Worm (Caenorhabditis elegans) whole organism, young adult: ENCODE data around the gene srbc-9.

Experiments used
- B0019.2 ChIP-seq: fragments of 200-800 bp; sonication (Bioruptor generic); conservative IDR thresholded peaks from 2 replicates; pipeline ENCODE4 v1.3.6; 2022; ENCODE audit warnings: missing genetic modification reagents, missing genetic modification characterization, missing compliant biosample characterization
- D2030.7 ChIP-seq: fragments of 200-800 bp; sonication (Bioruptor generic); IDR thresholded peaks from 2 replicates; pipeline ENCODE4 v1.3.6; 2022; ENCODE audit warnings: missing genetic modification reagents, missing genetic modification characterization, missing compliant biosample characterization
- F23B12.7 ChIP-seq: sonication (generic microtip); optimal IDR thresholded peaks from 2 replicates; lab custom pipeline; 2017; ENCODE audit warnings: missing genetic modification characterization, mild to moderate bottlenecking, missing compliant biosample characterization, antibody characterized with exemption, moderate library complexity; ENCODE audit not compliant: insufficient read depth
- F49E8.2 ChIP-seq: sonication (generic microtip); optimal IDR thresholded peaks from 3 replicates; lab custom pipeline; 2017; ENCODE audit warnings: missing genetic modification characterization, mild to moderate bottlenecking, missing compliant biosample characterization, antibody characterized with exemption, moderate library complexity; ENCODE audit not compliant: insufficient read depth
- T26A5.8 ChIP-seq: sonication (generic microtip); optimal IDR thresholded peaks from 2 replicates; lab custom pipeline; 2016; ENCODE audit warnings: missing genetic modification characterization, missing compliant biosample characterization
- Y53G8AR.9 ChIP-seq: fragments of 200-800 bp; sonication (Bioruptor generic); conservative IDR thresholded peaks from 2 replicates; pipeline ENCODE4 v1.3.6; 2022; ENCODE audit warnings: missing genetic modification reagents, missing genetic modification characterization, missing compliant biosample characterization
- Y67H2A.10 ChIP-seq: fragments of 200-800 bp; sonication (Bioruptor generic); conservative IDR thresholded peaks from 2 replicates; pipeline ENCODE4 v1.3.6; 2022; ENCODE audit warnings: missing genetic modification reagents, missing genetic modification characterization, missing compliant biosample characterization
- atf-7 ChIP-seq: sonication (generic microtip); optimal IDR thresholded peaks from 2 replicates; lab custom pipeline; 2017; ENCODE audit warnings: mild to moderate bottlenecking, missing genetic modification characterization, missing compliant biosample characterization
- athp-1 ChIP-seq: sonication (generic microtip); optimal IDR thresholded peaks from 2 replicates; lab custom pipeline; 2017; ENCODE audit warnings: mild to moderate bottlenecking, missing genetic modification characterization, missing compliant biosample characterization
- attf-3 ChIP-seq: fragments of 200-800 bp; sonication (Bioruptor generic); conservative IDR thresholded peaks from 2 replicates; pipeline ENCODE4 v1.3.6; 2022; ENCODE audit warnings: missing genetic modification reagents, missing genetic modification characterization, missing compliant biosample characterization
- attf-6 ChIP-seq: fragments of 200-800 bp; sonication (Bioruptor generic); IDR thresholded peaks from 2 replicates; pipeline ENCODE4 v1.3.6; 2022; ENCODE audit warnings: missing genetic modification reagents, missing genetic modification characterization, missing compliant biosample characterization
- bed-1 ChIP-seq: fragments of 200-800 bp; sonication (Bioruptor generic); IDR thresholded peaks from 2 replicates; pipeline ENCODE4 v1.3.6; 2022; ENCODE audit warnings: missing genetic modification reagents, missing genetic modification characterization, missing compliant biosample characterization
- cebp-1 ChIP-seq, 2 experiments: fragments of 200-800 bp in 1 of 2; sonication (Bioruptor generic) in 1 of 2; sonication (generic microtip) in 1 of 2; IDR thresholded peaks in 1 of 2; optimal IDR thresholded peaks in 1 of 2; 2 replicates each; pipeline versions ENCODE4 v1.3.6 to Lab custom; 2017 to 2022; ENCODE audit warnings: missing compliant biosample characterization in 2 of 2, missing genetic modification characterization in 2 of 2, mild to moderate bottlenecking in 1 of 2, missing genetic modification reagents in 1 of 2, moderate library complexity in 1 of 2
- ceh-79 ChIP-seq: sonication (generic microtip); optimal IDR thresholded peaks from 2 replicates; lab custom pipeline; 2017; ENCODE audit warnings: mild to moderate bottlenecking, missing genetic modification characterization, missing compliant biosample characterization
- chd-7 ChIP-seq: sonication (generic microtip); optimal IDR thresholded peaks from 2 replicates; lab custom pipeline; 2016; ENCODE audit warnings: mild to moderate bottlenecking, missing genetic modification characterization, moderate library complexity, missing compliant biosample characterization
- die-1 ChIP-seq: sonication (generic microtip); optimal IDR thresholded peaks from 2 replicates; lab custom pipeline; 2016; ENCODE audit warnings: missing genotype, mild to moderate bottlenecking, missing genetic modification characterization, missing compliant biosample characterization
- dpl-1 ChIP-seq: fragments of 150-350 bp; optimal IDR thresholded peaks from 2 replicates; lab custom pipeline; 2014; ENCODE audit warnings: missing biosample characterization, missing genetic modification reagents, missing genetic modification characterization
- efl-1 ChIP-seq: fragments of 150-350 bp; optimal IDR thresholded peaks from 2 replicates; lab custom pipeline; 2014; ENCODE audit warnings: missing biosample characterization, missing genetic modification reagents, missing genetic modification characterization
- ekl-4 ChIP-seq: fragments of 200-800 bp; sonication (Bioruptor generic); IDR thresholded peaks from 2 replicates; pipeline ENCODE4 v1.3.6; 2022; ENCODE audit warnings: missing genetic modification reagents, missing genetic modification characterization, missing compliant biosample characterization
- gei-17 ChIP-seq: fragments of 200-800 bp; sonication (Bioruptor generic); optimal IDR thresholded peaks from 2 replicates; lab custom pipeline; 2018; ENCODE audit warnings: mild to moderate bottlenecking, missing genetic modification characterization, missing compliant biosample characterization
- hrde-1 ChIP-seq: sonication (generic microtip); optimal IDR thresholded peaks from 2 replicates; lab custom pipeline; 2016; ENCODE audit warnings: missing genetic modification characterization, mild to moderate bottlenecking, missing compliant biosample characterization, moderate library complexity, missing genotype, missing genetic modification reagents, borderline replicate concordance
- hsf-1 ChIP-seq: fragments of 200-800 bp; sonication (Bioruptor generic); IDR thresholded peaks from 2 replicates; pipeline ENCODE4 v1.3.6; 2022; ENCODE audit warnings: missing genetic modification reagents, missing genetic modification characterization, missing compliant biosample characterization
- lag-1 ChIP-seq: fragments of 200-800 bp; sonication (Bioruptor generic); IDR thresholded peaks from 2 replicates; pipeline ENCODE4 v1.3.6; 2022; ENCODE audit warnings: missing genetic modification reagents, missing genetic modification characterization, missing compliant biosample characterization
- lin-26 ChIP-seq: fragments of 200-800 bp; sonication (Bioruptor generic); IDR thresholded peaks from 2 replicates; pipeline ENCODE4 v1.3.6; 2022; ENCODE audit warnings: missing genetic modification reagents, missing genetic modification characterization, missing compliant biosample characterization
- lin-35 ChIP-seq, 3 experiments: fragments of 150-350 bp in 2 of 3; sonication (generic microtip) in 1 of 3; optimal IDR thresholded peaks; 2 replicates each; lab custom pipeline; 2014 to 2018; ENCODE audit warnings: missing biosample characterization in 3 of 3, missing genetic modification characterization in 3 of 3, missing genetic modification reagents in 3 of 3
- lin-54 ChIP-seq: fragments of 200-800 bp; sonication (Bioruptor generic); optimal IDR thresholded peaks from 2 replicates; lab custom pipeline; 2018; ENCODE audit warnings: mild to moderate bottlenecking, missing genetic modification characterization, missing compliant biosample characterization
- lir-1 ChIP-seq: fragments of 200-800 bp; sonication (Bioruptor generic); conservative IDR thresholded peaks from 2 replicates; pipeline ENCODE4 v1.3.6; 2022; ENCODE audit warnings: missing genetic modification reagents, missing genetic modification characterization, missing compliant biosample characterization
- madf-10 ChIP-seq: sonication (generic microtip); optimal IDR thresholded peaks from 2 replicates; lab custom pipeline; 2016; ENCODE audit warnings: mild to moderate bottlenecking, missing genetic modification characterization, missing compliant biosample characterization
- madf-8 ChIP-seq: fragments of 200-800 bp; sonication (Bioruptor generic); conservative IDR thresholded peaks from 2 replicates; pipeline ENCODE4 v1.3.6; 2022; ENCODE audit warnings: missing genetic modification reagents, missing genetic modification characterization, missing compliant biosample characterization
- mcd-1 ChIP-seq: fragments of 200-800 bp; sonication (Bioruptor generic); IDR thresholded peaks from 2 replicates; pipeline ENCODE4 v1.3.6; 2022; ENCODE audit warnings: missing genetic modification reagents, missing genetic modification characterization, missing compliant biosample characterization
- mes-4 ChIP-seq: sonication (generic microtip); optimal IDR thresholded peaks from 2 replicates; lab custom pipeline; 2016; ENCODE audit warnings: missing genotype, missing genetic modification characterization, missing compliant biosample characterization
- mxl-1 ChIP-seq: sonication (generic microtip); optimal IDR thresholded peaks from 2 replicates; lab custom pipeline; 2016; ENCODE audit warnings: missing genetic modification characterization, missing compliant biosample characterization
- nhr-27 ChIP-seq: fragments of 200-800 bp; sonication (Bioruptor generic); optimal IDR thresholded peaks from 2 replicates; lab custom pipeline; 2018; ENCODE audit warnings: mild to moderate bottlenecking, missing genetic modification characterization, moderate library complexity, missing compliant biosample characterization
- pbrm-1 ChIP-seq: fragments of 200-800 bp; sonication (Bioruptor generic); IDR thresholded peaks from 2 replicates; pipeline ENCODE4 v1.3.6; 2022; ENCODE audit warnings: missing genetic modification reagents, missing genetic modification characterization, missing compliant biosample characterization
- rec-8 ChIP-seq, 2 experiments: sonication (generic microtip); optimal IDR thresholded peaks; 2 replicates each; lab custom pipeline; 2016; ENCODE audit warnings: mild to moderate bottlenecking in 2 of 2, missing genetic modification characterization in 2 of 2, missing genetic modification reagents in 2 of 2, missing genotype in 2 of 2, missing biosample characterization in 1 of 2, missing compliant biosample characterization in 1 of 2, moderate library complexity in 1 of 2
- sdz-38 ChIP-seq: sonication (generic microtip); optimal IDR thresholded peaks from 2 replicates; lab custom pipeline; 2016; ENCODE audit warnings: missing genotype, missing genetic modification characterization, missing compliant biosample characterization
- snpc-1.1 ChIP-seq: sonication (generic microtip); optimal IDR thresholded peaks from 2 replicates; lab custom pipeline; 2017; ENCODE audit warnings: missing genetic modification characterization, mild to moderate bottlenecking, missing compliant biosample characterization, antibody characterized with exemption, moderate library complexity, missing genotype, missing genetic modification reagents; ENCODE audit not compliant: insufficient read depth
- somi-1 ChIP-seq: fragments of 200-800 bp; sonication (Bioruptor generic); optimal IDR thresholded peaks from 2 replicates; lab custom pipeline; 2018; ENCODE audit warnings: mild to moderate bottlenecking, missing genetic modification characterization, missing compliant biosample characterization
- sptf-2 ChIP-seq: fragments of 200-800 bp; sonication (Bioruptor generic); optimal IDR thresholded peaks from 2 replicates; lab custom pipeline; 2018; ENCODE audit warnings: mild to moderate bottlenecking, missing genetic modification characterization, missing compliant biosample characterization
- ztf-22 ChIP-seq: fragments of 200-800 bp; sonication (Bioruptor generic); optimal IDR thresholded peaks from 2 replicates; lab custom pipeline; 2018; ENCODE audit warnings: mild to moderate bottlenecking, missing genetic modification characterization, moderate library complexity, missing compliant biosample characterization
- ztf-3 ChIP-seq: fragments of 200-800 bp; sonication (Bioruptor generic); optimal IDR thresholded peaks from 2 replicates; lab custom pipeline; 2018; ENCODE audit warnings: mild to moderate bottlenecking, missing genetic modification characterization, missing compliant biosample characterization
- ztf-6 ChIP-seq: fragments of 200-800 bp; sonication (Bioruptor generic); IDR thresholded peaks from 2 replicates; pipeline ENCODE4 v1.3.6; 2022; ENCODE audit warnings: missing genetic modification reagents, missing genetic modification characterization, missing compliant biosample characterization

The srbc-9 gene

DNA sequence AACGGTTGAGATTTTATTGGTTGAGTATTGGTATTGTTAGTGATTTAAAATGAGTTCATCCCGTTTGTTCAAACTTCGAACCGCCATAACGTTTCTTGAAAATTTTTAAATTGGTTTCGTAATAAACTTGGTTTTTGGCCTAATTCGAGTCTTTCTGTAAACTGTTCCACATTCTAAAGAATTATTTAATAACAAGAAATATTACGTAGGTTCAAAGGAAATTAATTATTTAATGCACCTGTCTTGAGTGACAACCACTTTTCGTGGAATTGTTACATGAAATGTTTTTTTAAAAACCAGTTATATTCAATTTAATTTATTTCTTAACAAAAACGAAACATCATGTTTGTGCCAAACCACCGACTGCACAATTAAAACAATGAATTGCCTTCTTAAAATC is 11.0 kb upstream of the srbc-9 start:
- no peak for TF ChIP-seq T26A5.8 (tag; lab: Kevin White, UChicago)
- TF ChIP-seq efl-1 (GFP tag; lab: Kevin White, UChicago) = no peak
- TF ChIP-seq madf-8 (GFP tag; lab: Robert Waterston, UW) = no peak
- no peak for TF ChIP-seq lir-1 (GFP tag; lab: Robert Waterston, UW)
- no peak for TF ChIP-seq lin-26 (GFP tag; lab: Robert Waterston, UW)
- no peak for TF ChIP-seq die-1 (tag; lab: Kevin White, UChicago)
- no peak for TF ChIP-seq ztf-3
- TF ChIP-seq bed-1 = no peak
- no peak for TF ChIP-seq ztf-6 (GFP tag; lab: Robert Waterston, UW)
- TF ChIP-seq mes-4 = no peak
- no peak for TF ChIP-seq madf-10
- no peak for TF ChIP-seq lin-35 (GFP tag; optimal IDR thresholded peaks at IDR 0.05; lab: Kevin White, UChicago)
- no peak for TF ChIP-seq lag-1 (GFP tag; lab: Robert Waterston, UW)
- TF ChIP-seq snpc-1.1 (tag; lab: Kevin White, UChicago) = no peak
- TF ChIP-seq cebp-1 (GFP tag; IDR thresholded peaks at IDR 0.05; lab: Robert Waterston, UW) = no peak
- TF ChIP-seq cebp-1 (tag; optimal IDR thresholded peaks at IDR 0.05; lab: Kevin White, UChicago) = no peak
- TF ChIP-seq athp-1 (tag; lab: Kevin White, UChicago) = no peak
- no peak for TF ChIP-seq F23B12.7 (tag; lab: Kevin White, UChicago)
- TF ChIP-seq mcd-1 (GFP tag; lab: Robert Waterston, UW) = no peak
- no peak for TF ChIP-seq ekl-4 (GFP tag; lab: Robert Waterston, UW)

DNA sequence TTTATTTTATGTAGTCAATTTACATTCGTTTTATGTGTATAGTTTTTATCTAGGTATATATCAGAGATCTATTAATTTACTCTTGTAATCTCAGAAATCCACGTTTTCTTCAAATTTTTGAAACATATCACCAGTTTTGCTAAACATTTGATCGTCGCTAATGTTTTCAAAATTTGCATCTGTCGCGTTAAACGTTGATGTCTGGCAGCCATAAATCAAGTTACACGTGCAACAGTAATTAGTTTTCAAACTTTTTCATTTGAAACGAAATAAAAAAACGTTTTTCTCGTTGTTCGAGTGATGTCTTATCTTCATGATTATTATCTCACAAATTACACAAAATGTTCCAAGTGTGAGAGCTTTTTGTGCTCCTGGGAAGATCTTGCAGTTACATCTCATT is 7.2 kb upstream of the srbc-9 start, which contains the start of gene srh-79:
srh-79 (plus strand) TSS at position 301 of the 400 bp plus-strand sequence.
- TF ChIP-seq hrde-1 (tag; lab: Kevin White, UChicago) (no peak), B0019.2 (GFP tag; lab: Robert Waterston, UW) (no peak), rec-8 (tag; optimal IDR thresholded peaks at IDR 0.05; lab: Kevin White, UChicago) (no peak), hsf-1 (no peak)

DNA sequence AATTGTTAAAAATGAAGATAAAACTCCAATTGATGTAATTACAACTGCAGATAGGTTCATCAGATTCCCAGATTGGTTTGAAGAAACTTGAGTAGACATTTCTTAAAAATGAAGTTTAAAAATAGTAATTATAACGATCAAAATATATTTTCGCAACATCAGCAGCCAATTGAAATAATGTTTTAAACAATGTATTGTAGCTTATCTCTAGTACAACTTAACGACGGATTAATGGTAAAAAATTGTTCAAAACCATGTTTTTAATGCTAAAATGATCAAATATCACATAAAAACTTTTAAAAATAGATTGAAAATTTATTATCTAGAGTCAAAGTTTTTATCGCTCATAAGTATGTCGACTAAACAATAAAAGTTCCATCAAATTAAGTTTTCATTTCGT is 4.9 kb upstream of the srbc-9 start, which contains the start of gene srbc-11:
srbc-11 (minus strand) TSS at position 101 of the 400 bp plus-strand sequence.
- TF ChIP-seq attf-3 (GFP tag; lab: Robert Waterston, UW) (no peak), attf-6 (GFP tag; lab: Robert Waterston, UW) (no peak), somi-1 (GFP tag; lab: Kevin White, UChicago) (no peak), hrde-1 (tag; lab: Kevin White, UChicago) (no peak), Y53G8AR.9 (no peak), dpl-1 (GFP tag; lab: Kevin White, UChicago) (no peak)

DNA sequence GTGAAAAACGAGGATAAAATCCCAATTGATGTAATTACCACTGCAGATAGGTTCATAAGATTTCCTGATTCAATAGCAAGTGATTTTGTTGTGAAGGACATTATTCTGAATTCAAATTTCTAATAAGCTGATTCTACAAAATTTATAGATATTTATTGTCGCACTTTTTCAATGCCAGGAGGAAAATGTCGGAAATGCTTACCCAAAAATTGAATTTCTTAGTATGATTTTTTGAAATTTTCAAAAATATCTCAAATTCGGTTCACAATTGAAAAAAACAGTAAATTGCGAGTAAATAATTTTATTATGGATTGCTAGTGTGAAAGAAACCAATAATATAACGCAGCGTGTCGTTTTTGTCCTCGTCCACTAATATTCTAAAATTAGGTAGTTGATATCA is 2.7 kb upstream of the srbc-9 start, which contains the start of gene srbc-10:
srbc-10 (minus strand) TSS at position 101 of the 400 bp plus-strand sequence.
- TF ChIP-seq F49E8.2 (tag; lab: Kevin White, UChicago) (no peak), nhr-27 (no peak), Y53G8AR.9 (no peak), chd-7 (tag; lab: Kevin White, UChicago) (no peak), pbrm-1 (no peak), sptf-2 (GFP tag; lab: Kevin White, UChicago) (no peak), sdz-38 (tag; lab: Kevin White, UChicago) (no peak), D2030.7 (no peak), Y67H2A.10 (GFP tag; lab: Robert Waterston, UW) (no peak), lin-26 (GFP tag; lab: Robert Waterston, UW) (no peak), ztf-22 (GFP tag; lab: Kevin White, UChicago) (no peak), ceh-79 (no peak), mxl-1 (no peak), atf-7 (tag; lab: Kevin White, UChicago) (no peak), somi-1 (GFP tag; lab: Kevin White, UChicago) (no peak), rec-8 (tag; optimal IDR thresholded peaks at IDR 0.05; lab: Kevin White, UChicago) (no peak), lin-54 (no peak), gei-17 (GFP tag; lab: Kevin White, UChicago) (no peak), efl-1 (GFP tag; lab: Kevin White, UChicago) (no peak)
